Fruit fly (Drosophila melanogaster) whole organism, embryonic: ENCODE measurements around the gene Gorab.

Source experiments
- Aef1 ChIP-seq: fragments of 200-800 bp; sonication (Bioruptor generic); IDR thresholded peaks from 3 replicates; pipeline ENCODE4 v1.3.6; 2022; ENCODE audit warnings: missing biosample characterization, missing genetic modification characterization
- Bdp1 ChIP-seq: fragments of 200-800 bp; sonication (Bioruptor generic); optimal IDR thresholded peaks from 3 replicates; lab custom pipeline; 2016; ENCODE audit warnings: missing biosample characterization, missing genetic modification characterization
- CG10147 ChIP-seq: fragments of 200-800 bp; sonication (Bioruptor generic); optimal IDR thresholded peaks from 2 replicates; lab custom pipeline; 2019; ENCODE audit warnings: missing biosample characterization, mild to moderate bottlenecking, missing genetic modification characterization, moderate library complexity
- CG10267 ChIP-seq: fragments of 200-800 bp; sonication (Bioruptor generic); optimal IDR thresholded peaks from 2 replicates; lab custom pipeline; 2018; ENCODE audit warnings: missing biosample characterization, mild to moderate bottlenecking, missing genetic modification characterization, moderate library complexity
- CG10274 ChIP-seq: fragments of 200-800 bp; sonication (Bioruptor generic); optimal IDR thresholded peaks from 3 replicates; lab custom pipeline; 2017; ENCODE audit warnings: missing biosample characterization, mild to moderate bottlenecking, missing genetic modification characterization
- CG10431 ChIP-seq: fragments of 200-800 bp; sonication (Bioruptor generic); optimal IDR thresholded peaks from 3 replicates; lab custom pipeline; 2018; ENCODE audit warnings: missing biosample characterization, mild to moderate bottlenecking, missing genetic modification characterization
- CG10565 ChIP-seq: fragments of 200-800 bp; sonication (Bioruptor generic); optimal IDR thresholded peaks from 3 replicates; lab custom pipeline; 2016; ENCODE audit warnings: missing biosample characterization, mild to moderate bottlenecking, missing genetic modification characterization
- CG12104 ChIP-seq: fragments of 200-800 bp; sonication (Bioruptor generic); optimal IDR thresholded peaks from 3 replicates; lab custom pipeline; 2016; ENCODE audit warnings: missing biosample characterization, missing genetic modification characterization
- CG13775 ChIP-seq: fragments of 200-800 bp; sonication (Bioruptor generic); optimal IDR thresholded peaks from 3 replicates; lab custom pipeline; 2017; ENCODE audit warnings: missing biosample characterization, mild to moderate bottlenecking, missing genetic modification characterization
- CG14710 ChIP-seq: fragments of 200-800 bp; sonication (Bioruptor generic); optimal IDR thresholded peaks from 3 replicates; lab custom pipeline; 2019; ENCODE audit warnings: missing biosample characterization, mild to moderate bottlenecking, missing genetic modification characterization, moderate library complexity
- CG15011 ChIP-seq: fragments of 200-800 bp; sonication (Bioruptor generic); optimal IDR thresholded peaks from 3 replicates; lab custom pipeline; 2018; ENCODE audit warnings: missing biosample characterization, mild to moderate bottlenecking, missing genetic modification characterization
- CG15696 ChIP-seq: fragments of 200-800 bp; sonication (Bioruptor generic); optimal IDR thresholded peaks from 2 replicates; lab custom pipeline; 2019; ENCODE audit warnings: missing biosample characterization, mild to moderate bottlenecking, missing genetic modification characterization, moderate library complexity
- CG16813 ChIP-seq: fragments of 200-800 bp; sonication (Bioruptor generic); IDR thresholded peaks from 3 replicates; pipeline ENCODE4 v1.3.6; 2022; ENCODE audit warnings: missing biosample characterization, missing genetic modification characterization; ENCODE audit not compliant: partially characterized antibody
- CG18011 ChIP-seq: fragments of 200-800 bp; sonication (Bioruptor generic); optimal IDR thresholded peaks from 2 replicates; lab custom pipeline; 2017; ENCODE audit warnings: missing biosample characterization, missing genetic modification characterization, mild to moderate bottlenecking, moderate library complexity, missing genotype
- CG4282 ChIP-seq: fragments of 200-800 bp; sonication (Bioruptor generic); optimal IDR thresholded peaks from 2 replicates; lab custom pipeline; 2016; ENCODE audit warnings: missing biosample characterization, missing genetic modification characterization
- CG4404 ChIP-seq: fragments of 200-800 bp; sonication (Bioruptor generic); IDR thresholded peaks from 2 replicates; pipeline ENCODE4 v1.3.6; 2022; ENCODE audit warnings: missing biosample characterization, missing genetic modification characterization
- CG4707 ChIP-seq: fragments of 200-800 bp; sonication (Bioruptor generic); optimal IDR thresholded peaks from 2 replicates; lab custom pipeline; 2018; ENCODE audit warnings: missing biosample characterization, mild to moderate bottlenecking, missing genetic modification characterization, moderate library complexity
- CG5180 ChIP-seq: fragments of 200-800 bp; sonication (Bioruptor generic); optimal IDR thresholded peaks from 3 replicates; lab custom pipeline; 2017; ENCODE audit warnings: missing biosample characterization, missing genetic modification characterization, mild to moderate bottlenecking, moderate library complexity, missing genetic modification reagents
- CG5953 ChIP-seq: fragments of 200-800 bp; sonication (Bioruptor generic); IDR thresholded peaks from 2 replicates; pipeline ENCODE4 v1.3.6; 2022; ENCODE audit warnings: missing biosample characterization, missing genetic modification characterization
- CG6272 ChIP-seq: fragments of 200-800 bp; sonication (Bioruptor generic); IDR thresholded peaks from 2 replicates; pipeline ENCODE4 v1.3.6; 2022; ENCODE audit warnings: missing biosample characterization, missing genetic modification characterization
- CG7745 ChIP-seq: fragments of 200-800 bp; sonication (Bioruptor generic); optimal IDR thresholded peaks from 2 replicates; lab custom pipeline; 2018; ENCODE audit warnings: missing biosample characterization, mild to moderate bottlenecking, missing genetic modification characterization, moderate library complexity
- CG9437 ChIP-seq: fragments of 200-800 bp; sonication (Bioruptor generic); optimal IDR thresholded peaks from 2 replicates; lab custom pipeline; 2018; ENCODE audit warnings: missing biosample characterization, mild to moderate bottlenecking, missing genetic modification characterization
- CTCF ChIP-seq: fragments of 200-800 bp; sonication (Bioruptor generic); optimal IDR thresholded peaks from 2 replicates; lab custom pipeline; 2017; ENCODE audit warnings: missing biosample characterization, mild to moderate bottlenecking, missing genetic modification characterization, moderate library complexity
- D19B ChIP-seq: fragments of 200-800 bp; sonication (Bioruptor generic); optimal IDR thresholded peaks from 2 replicates; lab custom pipeline; 2017; ENCODE audit warnings: missing biosample characterization, mild to moderate bottlenecking, missing genetic modification characterization
- Doc2 ChIP-seq: fragments of 200-800 bp; sonication (Bioruptor generic); IDR thresholded peaks from 2 replicates; pipeline ENCODE4 v1.3.6; 2022; ENCODE audit warnings: missing biosample characterization, missing genetic modification characterization
- GATAe ChIP-seq: fragments of 200-800 bp; sonication (Bioruptor generic); conservative IDR thresholded peaks from 2 replicates; pipeline ENCODE4 v1.3.6; 2022; ENCODE audit warnings: missing biosample characterization, missing genetic modification characterization
- MESR4 ChIP-seq: fragments of 200-800 bp; sonication (Bioruptor generic); optimal IDR thresholded peaks from 2 replicates; lab custom pipeline; 2018; ENCODE audit warnings: missing biosample characterization, mild to moderate bottlenecking, missing genetic modification characterization, moderate library complexity
- NC2β ChIP-seq: fragments of 200-800 bp; sonication (Bioruptor generic); optimal IDR thresholded peaks from 2 replicates; lab custom pipeline; 2016; ENCODE audit warnings: missing biosample characterization, missing genetic modification characterization
- Opbp ChIP-seq: fragments of 200-800 bp; sonication (Bioruptor generic); IDR thresholded peaks from 3 replicates; pipeline ENCODE4 v1.3.6; 2022; ENCODE audit warnings: missing biosample characterization, missing genetic modification characterization; ENCODE audit not compliant: partially characterized antibody
- Rfx ChIP-seq: fragments of 200-800 bp; sonication (Bioruptor generic); IDR thresholded peaks from 2 replicates; pipeline ENCODE4 v1.3.6; 2022; ENCODE audit warnings: missing biosample characterization, missing genetic modification characterization
- Sox102F ChIP-seq: fragments of 200-800 bp; sonication (Bioruptor generic); optimal IDR thresholded peaks from 2 replicates; lab custom pipeline; 2018; ENCODE audit warnings: missing biosample characterization, mild to moderate bottlenecking, missing genetic modification characterization, moderate library complexity
- Sry-δ ChIP-seq: fragments of 200-800 bp; sonication (Bioruptor generic); optimal IDR thresholded peaks from 2 replicates; lab custom pipeline; 2016; ENCODE audit warnings: missing biosample characterization, missing genetic modification characterization
- amos ChIP-seq: fragments of 200-800 bp; sonication (Bioruptor generic); IDR thresholded peaks from 2 replicates; pipeline ENCODE4 v1.3.6; 2022; ENCODE audit warnings: missing biosample characterization, missing genetic modification characterization; ENCODE audit not compliant: partially characterized antibody
- crp ChIP-seq, 2 experiments: fragments of 200-800 bp; sonication (Bioruptor generic); optimal IDR thresholded peaks; 2 replicates in 1 of 2; 3 replicates in 1 of 2; lab custom pipeline; 2017; ENCODE audit warnings: missing biosample characterization in 2 of 2, missing genetic modification characterization in 2 of 2, mild to moderate bottlenecking in 1 of 2, moderate library complexity in 1 of 2
- cwo ChIP-seq: fragments of 200-800 bp; sonication (Bioruptor generic); optimal IDR thresholded peaks from 3 replicates; lab custom pipeline; 2017; ENCODE audit warnings: missing biosample characterization, missing genetic modification characterization, mild to moderate bottlenecking, moderate library complexity, missing genetic modification reagents
- da ChIP-seq: fragments of 200-800 bp; sonication (Bioruptor generic); optimal IDR thresholded peaks from 2 replicates; lab custom pipeline; 2016; ENCODE audit warnings: missing biosample characterization, missing genetic modification characterization
- ewg ChIP-seq: fragments of 200-800 bp; sonication (Bioruptor generic); optimal IDR thresholded peaks from 3 replicates; lab custom pipeline; 2017; ENCODE audit warnings: mild to moderate bottlenecking, missing biosample characterization, missing genetic modification reagents, missing genetic modification characterization
- fru ChIP-seq: fragments of >200 bp; optimal IDR thresholded peaks from 2 replicates; lab custom pipeline; 2017
- her ChIP-seq: fragments of 200-800 bp; sonication (Bioruptor generic); optimal IDR thresholded peaks from 2 replicates; lab custom pipeline; 2016; ENCODE audit warnings: missing biosample characterization, missing genetic modification characterization
- hth ChIP-seq: fragments of >200 bp; optimal IDR thresholded peaks from 2 replicates; lab custom pipeline; 2017; ENCODE audit warnings: inconsistent platforms
- maf-S ChIP-seq: fragments of 200-800 bp; sonication (Bioruptor generic); optimal IDR thresholded peaks from 2 replicates; lab custom pipeline; 2016; ENCODE audit warnings: missing biosample characterization, missing genetic modification characterization
- mam ChIP-seq: fragments of 200-800 bp; sonication (Bioruptor generic); optimal IDR thresholded peaks from 3 replicates; lab custom pipeline; 2016; ENCODE audit warnings: missing biosample characterization, missing genetic modification characterization
- nmo ChIP-seq: fragments of 200-800 bp; sonication (Bioruptor generic); optimal IDR thresholded peaks from 2 replicates; lab custom pipeline; 2018; ENCODE audit warnings: missing biosample characterization, mild to moderate bottlenecking, missing genetic modification characterization, moderate library complexity
- prd ChIP-seq, 3 experiments: fragments of >200 bp in 2 of 3; fragments of 200-800 bp in 1 of 3; sonication (Bioruptor generic) in 1 of 3; optimal IDR thresholded peaks in 2 of 3; IDR thresholded peaks in 1 of 3; 2 replicates in 2 of 3; 3 replicates in 1 of 3; pipeline versions ENCODE4 v1.3.6 to Lab custom; 2017 to 2022; ENCODE audit warnings: missing biosample characterization in 1 of 3, missing genetic modification characterization in 1 of 3
- row ChIP-seq: fragments of 200-800 bp; sonication (Bioruptor generic); IDR thresholded peaks from 3 replicates; pipeline ENCODE4 v1.3.6; 2022; ENCODE audit warnings: missing biosample characterization, missing genetic modification characterization
- ssp ChIP-seq: fragments of 200-800 bp; sonication (Bioruptor generic); IDR thresholded peaks from 2 replicates; pipeline ENCODE4 v1.3.6; 2022; ENCODE audit warnings: missing biosample characterization, missing genetic modification characterization
- stc ChIP-seq: fragments of 200-800 bp; sonication (Bioruptor generic); IDR thresholded peaks from 2 replicates; pipeline ENCODE4 v1.3.6; 2022; ENCODE audit warnings: missing biosample characterization, missing genetic modification characterization
- tna ChIP-seq: fragments of 200-800 bp; sonication (Bioruptor generic); IDR thresholded peaks from 2 replicates; pipeline ENCODE4 v1.3.6; 2022; ENCODE audit warnings: missing biosample characterization, missing genetic modification characterization; ENCODE audit not compliant: partially characterized antibody
- z ChIP-seq: fragments of 200-800 bp; sonication (Bioruptor generic); IDR thresholded peaks from 3 replicates; pipeline ENCODE4 v1.3.6; 2022; ENCODE audit warnings: missing biosample characterization, missing genetic modification characterization
- zen ChIP-seq: fragments of 200-800 bp; sonication (Bioruptor generic); optimal IDR thresholded peaks from 3 replicates; lab custom pipeline; 2018; ENCODE audit warnings: missing biosample characterization, mild to moderate bottlenecking, missing genetic modification characterization, moderate library complexity
- zen2 ChIP-seq: fragments of 200-800 bp; sonication (Bioruptor generic); IDR thresholded peaks from 3 replicates; pipeline ENCODE4 v1.3.6; 2022; ENCODE audit warnings: missing biosample characterization, missing genetic modification characterization; ENCODE audit not compliant: partially characterized antibody

Gene Gorab

dm6 chr3L:17404646-17405045 lies 24.0 kb downstream of the Gorab start (continued):
- TF ChIP-seq CG15696 (tag; lab: Kevin White, UChicago): no peak
- TF ChIP-seq CG10565 (GFP tag; lab: Kevin White, UChicago): no peak
- no peak for TF ChIP-seq D19B (GFP tag; lab: Kevin White, UChicago)
- no peak for TF ChIP-seq amos
- TF ChIP-seq Doc2 (GFP tag; lab: Robert Waterston, UW): no peak
- TF ChIP-seq CTCF (GFP tag; lab: Kevin White, UChicago): no peak
- TF ChIP-seq Sry-δ (GFP tag; lab: Kevin White, UChicago): no peak
- no peak for TF ChIP-seq Aef1 (GFP tag; lab: Robert Waterston, UW)
- TF ChIP-seq z (GFP tag; lab: Robert Waterston, UW): no peak
- TF ChIP-seq CG5953 (GFP tag; lab: Robert Waterston, UW): no peak
- no peak for TF ChIP-seq CG4282 (GFP tag; lab: Kevin White, UChicago)
- TF ChIP-seq CG10267 (tag; lab: Kevin White, UChicago): peak; percentile 9
- no peak for TF ChIP-seq da
- TF ChIP-seq NC2β (GFP tag; lab: Kevin White, UChicago): no peak
- no peak for TF ChIP-seq mam (GFP tag; lab: Kevin White, UChicago)
- TF ChIP-seq her (GFP tag; lab: Kevin White, UChicago): no peak
- no peak for TF ChIP-seq CG15011 (GFP tag; lab: Kevin White, UChicago)
- TF ChIP-seq CG12104 (GFP tag; lab: Kevin White, UChicago): peak; percentile 54
- no peak for TF ChIP-seq CG10147 (GFP tag; lab: Kevin White, UChicago)
- TF ChIP-seq prd (optimal IDR thresholded peaks at IDR 0.05; lab: Kevin White, UChicago): no peak
- TF ChIP-seq prd (GFP tag; IDR thresholded peaks at IDR 0.05; lab: Robert Waterston, UW): no peak; the same call in 2 of the 3 replicates
- no peak for TF ChIP-seq CG16813 (GFP tag; lab: Robert Waterston, UW)
- peak; percentile 28 for TF ChIP-seq CG14710 (tag; lab: Kevin White, UChicago)
- TF ChIP-seq CG4707 (GFP tag; lab: Kevin White, UChicago): peak; percentile 7
- no peak for TF ChIP-seq maf-S (GFP tag; lab: Kevin White, UChicago)
- TF ChIP-seq Rfx (GFP tag; lab: Robert Waterston, UW): peak; percentile 33; the same call in 1 of the 2 replicates
- peak; percentile 25 for TF ChIP-seq CG13775
- no peak for TF ChIP-seq CG4404 (GFP tag; lab: Robert Waterston, UW)
- no peak for TF ChIP-seq fru (lab: Kevin White, UChicago)
- no peak for TF ChIP-seq CG10431 (GFP tag; lab: Kevin White, UChicago)
- peak; percentile 17 for TF ChIP-seq CG9437 (GFP tag; lab: Kevin White, UChicago)
- no peak for TF ChIP-seq stc
- no peak for TF ChIP-seq CG10274 (GFP tag; lab: Kevin White, UChicago)
- TF ChIP-seq CG5180: no peak
- TF ChIP-seq CG6272: no peak; the same call in 1 of the 2 replicates
- no peak for TF ChIP-seq CG7745 (tag; lab: Kevin White, UChicago)
- no peak for TF ChIP-seq Bdp1 (GFP tag; lab: Kevin White, UChicago)
- TF ChIP-seq Sox102F: peak; percentile 58
- TF ChIP-seq nmo (GFP tag; lab: Kevin White, UChicago): peak; percentile 56
- no peak for TF ChIP-seq MESR4 (GFP tag; lab: Kevin White, UChicago)
- TF ChIP-seq zen: no peak
- no peak for TF ChIP-seq cwo
- no peak for TF ChIP-seq tna (GFP tag; lab: Robert Waterston, UW)
- no peak for TF ChIP-seq CG18011
- TF ChIP-seq ewg: peak; percentile 14
- no peak for TF ChIP-seq Opbp (GFP tag; lab: Robert Waterston, UW)
- TF ChIP-seq GATAe (GFP tag; lab: Robert Waterston, UW): no peak
- TF ChIP-seq crp (GFP tag; optimal IDR thresholded peaks at IDR 0.05; lab: Kevin White, UChicago): no peak
- TF ChIP-seq row (GFP tag; lab: Robert Waterston, UW): peak; percentile 75
- TF ChIP-seq zen2 (GFP tag; lab: Robert Waterston, UW): no peak
- no peak for TF ChIP-seq ssp (GFP tag; lab: Robert Waterston, UW)
- TF ChIP-seq hth (lab: Kevin White, UChicago): no peak
